Worm (Caenorhabditis elegans) whole organism, L4 larva: Measurements from ENCODE around the gene cox-14.

Experiments
- F10B5.3 ChIP-seq: sonication (generic microtip); optimal IDR thresholded peaks from 2 replicates; lab custom pipeline; 2016; ENCODE audit warnings: mild to moderate bottlenecking, missing genetic modification characterization, missing compliant biosample characterization
- ceh-20 ChIP-seq: fragments of 200-800 bp; sonication (Bioruptor generic); IDR thresholded peaks from 2 replicates; pipeline ENCODE4 v1.3.6; 2022; ENCODE audit warnings: missing genetic modification reagents, missing genetic modification characterization, missing compliant biosample characterization
- fkh-10 ChIP-seq: fragments of 150-350 bp; optimal IDR thresholded peaks from 2 replicates; lab custom pipeline; 2014; ENCODE audit warnings: missing biosample characterization, missing genetic modification reagents, missing genetic modification characterization
- fos-1 ChIP-seq: fragments of 150-350 bp; optimal IDR thresholded peaks from 2 replicates; lab custom pipeline; 2014; ENCODE audit warnings: missing biosample characterization, missing genetic modification characterization
- jun-1 ChIP-seq: fragments of 150-350 bp; optimal IDR thresholded peaks from 2 replicates; lab custom pipeline; 2014; ENCODE audit warnings: missing biosample characterization, missing genetic modification reagents, missing genetic modification characterization
- lim-7 ChIP-seq: fragments of 200-800 bp; sonication (Bioruptor generic); IDR thresholded peaks from 2 replicates; pipeline ENCODE4 v1.3.6; 2022; ENCODE audit warnings: missing genetic modification characterization, missing compliant biosample characterization
- lin-15B ChIP-seq: fragments of 150-350 bp; sonication (generic microtip); optimal IDR thresholded peaks from 3 replicates; lab custom pipeline; 2014; ENCODE audit warnings: missing biosample characterization, missing genetic modification characterization
- lsy-2 ChIP-seq, 2 experiments: fragments of 150-350 bp in 1 of 2; sonication (generic microtip) in 1 of 2; optimal IDR thresholded peaks; 2 replicates each; lab custom pipeline; 2014 to 2017; ENCODE audit warnings: missing biosample characterization in 2 of 2, missing genetic modification characterization in 2 of 2
- mdt-29 ChIP-seq: fragments of 200-800 bp; sonication (Bioruptor generic); IDR thresholded peaks from 2 replicates; pipeline ENCODE4 v1.3.6; 2022; ENCODE audit warnings: missing genetic modification reagents, missing genetic modification characterization, missing compliant biosample characterization
- nhr-102 ChIP-seq: sonication (generic microtip); optimal IDR thresholded peaks from 2 replicates; lab custom pipeline; 2016; ENCODE audit warnings: mild to moderate bottlenecking, missing genetic modification characterization, moderate library complexity, missing compliant biosample characterization
- nhr-25 ChIP-seq: sonication (generic microtip); optimal IDR thresholded peaks from 2 replicates; lab custom pipeline; 2017; ENCODE audit warnings: missing genetic modification characterization, mild to moderate bottlenecking, missing compliant biosample characterization, antibody characterized with exemption, moderate library complexity, borderline replicate concordance; ENCODE audit not compliant: insufficient read depth
- nhr-28 ChIP-seq: fragments of 150-350 bp; optimal IDR thresholded peaks from 2 replicates; lab custom pipeline; 2014; ENCODE audit warnings: missing biosample characterization, missing genetic modification characterization
- nhr-48 ChIP-seq: sonication (generic microtip); optimal IDR thresholded peaks from 2 replicates; lab custom pipeline; 2016; ENCODE audit warnings: mild to moderate bottlenecking, missing genetic modification characterization, missing compliant biosample characterization
- nhr-77 ChIP-seq: fragments of 150-350 bp; optimal IDR thresholded peaks from 2 replicates; lab custom pipeline; 2014; ENCODE audit warnings: missing biosample characterization, missing genetic modification characterization

- TF ChIP-seq nhr-25 (tag; lab: Kevin White, UChicago), result no peak
- TF ChIP-seq jun-1 (tag; lab: Kevin White, UChicago), result no peak
- no peak for TF ChIP-seq ceh-20 (GFP tag; lab: Robert Waterston, UW)
- TF ChIP-seq F10B5.3, result no peak
- TF ChIP-seq nhr-102, result peak; percentile 34
- peak; percentile 68 for TF ChIP-seq nhr-28 (tag; lab: Kevin White, UChicago)
- TF ChIP-seq fkh-10 (GFP tag; lab: Kevin White, UChicago), result peak; percentile 23
- TF ChIP-seq lim-7 (GFP tag; lab: Robert Waterston, UW), result no peak
- TF ChIP-seq lsy-2 (tag; optimal IDR thresholded peaks at IDR 0.05; lab: Kevin White, UChicago), result peak; percentile 96 to 100
- TF ChIP-seq nhr-48 (tag; lab: Kevin White, UChicago), result no peak
- no peak for TF ChIP-seq lin-15B (tag; lab: Kevin White, UChicago)
- no peak for TF ChIP-seq fos-1 (tag; lab: Kevin White, UChicago)
- peak; percentile 66 for TF ChIP-seq nhr-77 (tag; lab: Kevin White, UChicago)
- no peak for TF ChIP-seq mdt-29 (GFP tag; lab: Robert Waterston, UW)
These were observed at the start of gene cox-14, which contains the start of gene rde-4 for ce11 chrIII:10218587-10218986.
